Fruit fly (Drosophila melanogaster): ENCODE data around the gene CG14013.

DNA sequence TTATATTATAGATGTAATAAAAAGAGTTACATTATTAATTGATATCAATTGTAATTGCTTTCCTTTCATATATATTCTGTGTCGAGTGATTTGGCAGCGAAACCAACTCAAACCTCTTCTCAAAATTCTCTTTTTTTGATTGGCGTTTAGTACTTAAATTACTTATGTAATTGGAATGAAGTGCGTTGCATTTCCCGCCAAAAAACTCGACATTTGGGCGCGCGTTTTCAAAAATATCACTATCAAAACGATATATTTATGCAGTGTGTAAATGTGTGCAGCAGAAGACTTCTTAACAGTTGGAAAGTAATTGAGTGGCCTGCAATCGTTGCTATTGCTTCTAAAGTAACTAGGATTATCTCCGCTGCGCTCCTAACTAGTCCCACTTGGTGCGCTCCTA lies 16.6 kb downstream of the CG14013 start:
- TF ChIP-seq CTCF (optimal IDR thresholded peaks at IDR 0.05) = no peak
- TF ChIP-seq CG8478 (optimal IDR thresholded peaks at IDR 0.05) = no peak

All from S2 (cell line).